Fruit fly (Drosophila melanogaster) whole organism, adult: ENCODE results near the gene CG10214.

Experiments used
- CG11617 ChIP-seq: fragments of 200-800 bp; sonication (Bioruptor generic); optimal IDR thresholded peaks from 2 replicates; lab custom pipeline; 2017; ENCODE audit warnings: mild to moderate bottlenecking, missing biosample characterization, missing genetic modification reagents, missing genetic modification characterization
- CG12768 ChIP-seq: fragments of 200-800 bp; sonication (Bioruptor generic); optimal IDR thresholded peaks from 2 replicates; lab custom pipeline; 2017; ENCODE audit warnings: missing biosample characterization, missing genetic modification characterization, mild to moderate bottlenecking, moderate library complexity, missing genetic modification reagents
- CG14711 ChIP-seq: fragments of 200-800 bp; sonication (Bioruptor generic); optimal IDR thresholded peaks from 2 replicates; lab custom pipeline; 2018; ENCODE audit warnings: missing biosample characterization, mild to moderate bottlenecking, missing genetic modification characterization, moderate library complexity
- CG1620 ChIP-seq: fragments of 200-800 bp; sonication (Bioruptor generic); optimal IDR thresholded peaks from 2 replicates; lab custom pipeline; 2016; ENCODE audit warnings: missing biosample characterization, missing genetic modification characterization
- CG33017 ChIP-seq: fragments of 200-800 bp; sonication (Bioruptor generic); optimal IDR thresholded peaks from 2 replicates; lab custom pipeline; 2018; ENCODE audit warnings: missing biosample characterization, mild to moderate bottlenecking, missing genetic modification characterization, moderate library complexity
- CG5204 ChIP-seq: fragments of 200-800 bp; sonication (Bioruptor generic); optimal IDR thresholded peaks from 2 replicates; lab custom pipeline; 2016; ENCODE audit warnings: missing biosample characterization, missing genetic modification characterization
- CG7045 ChIP-seq: fragments of 200-800 bp; sonication (Bioruptor generic); optimal IDR thresholded peaks from 2 replicates; lab custom pipeline; 2017; ENCODE audit warnings: missing biosample characterization, mild to moderate bottlenecking, missing genetic modification characterization
- CG7101 ChIP-seq: fragments of 200-800 bp; sonication (Bioruptor generic); optimal IDR thresholded peaks from 2 replicates; lab custom pipeline; 2018; ENCODE audit warnings: missing biosample characterization, mild to moderate bottlenecking, missing genetic modification characterization, moderate library complexity
- Clk ChIP-seq: fragments of 200-800 bp; sonication (Bioruptor generic); optimal IDR thresholded peaks from 2 replicates; lab custom pipeline; 2017; ENCODE audit warnings: missing biosample characterization, missing genetic modification characterization
- Crg-1 ChIP-seq: fragments of 200-800 bp; sonication (Bioruptor generic); optimal IDR thresholded peaks from 2 replicates; lab custom pipeline; 2016; ENCODE audit warnings: missing biosample characterization, missing genetic modification characterization
- Hr96 ChIP-seq: fragments of 200-800 bp; sonication (Bioruptor generic); optimal IDR thresholded peaks from 2 replicates; lab custom pipeline; 2016; ENCODE audit warnings: missing biosample characterization, missing genetic modification characterization
- Mnt ChIP-seq: fragments of 200-800 bp; sonication (Bioruptor generic); optimal IDR thresholded peaks from 2 replicates; lab custom pipeline; 2016; ENCODE audit warnings: missing biosample characterization, mild to moderate bottlenecking, missing genetic modification characterization
- bab1 ChIP-seq: fragments of 200-800 bp; sonication (Bioruptor generic); optimal IDR thresholded peaks from 3 replicates; lab custom pipeline; 2019; ENCODE audit warnings: missing biosample characterization, mild to moderate bottlenecking, missing genetic modification characterization, moderate library complexity
- cic ChIP-seq: fragments of 200-800 bp; sonication (Bioruptor generic); optimal IDR thresholded peaks from 2 replicates; lab custom pipeline; 2017; ENCODE audit warnings: missing biosample characterization, mild to moderate bottlenecking, missing genetic modification characterization, moderate library complexity
- cnc ChIP-seq, 2 experiments: fragments of >200 bp; optimal IDR thresholded peaks; 2 replicates each; lab custom pipeline; 2017
- kay ChIP-seq: fragments of 200-800 bp; sonication (Bioruptor generic); peaks from one replicate; lab custom pipeline; 2016; ENCODE audit warnings: missing biosample characterization, missing genetic modification characterization, borderline replicate concordance
- ovo ChIP-seq: fragments of 200-800 bp; sonication (Bioruptor generic); optimal IDR thresholded peaks from 2 replicates; lab custom pipeline; 2016; ENCODE audit warnings: missing biosample characterization, missing genetic modification characterization
- pad ChIP-seq: fragments of 200-800 bp; sonication (Bioruptor generic); optimal IDR thresholded peaks from 3 replicates; lab custom pipeline; 2017; ENCODE audit warnings: missing biosample characterization, missing genetic modification characterization, mild to moderate bottlenecking, moderate library complexity, missing genetic modification reagents
- tj ChIP-seq: fragments of 200-800 bp; sonication (Bioruptor generic); optimal IDR thresholded peaks from 3 replicates; lab custom pipeline; 2017; ENCODE audit warnings: missing biosample characterization, mild to moderate bottlenecking, missing genetic modification characterization, moderate library complexity
- toe ChIP-seq: fragments of 200-800 bp; sonication (Bioruptor generic); optimal IDR thresholded peaks from 2 replicates; lab custom pipeline; 2016; ENCODE audit warnings: missing biosample characterization, missing genetic modification characterization

CG10214 gene

DNA sequence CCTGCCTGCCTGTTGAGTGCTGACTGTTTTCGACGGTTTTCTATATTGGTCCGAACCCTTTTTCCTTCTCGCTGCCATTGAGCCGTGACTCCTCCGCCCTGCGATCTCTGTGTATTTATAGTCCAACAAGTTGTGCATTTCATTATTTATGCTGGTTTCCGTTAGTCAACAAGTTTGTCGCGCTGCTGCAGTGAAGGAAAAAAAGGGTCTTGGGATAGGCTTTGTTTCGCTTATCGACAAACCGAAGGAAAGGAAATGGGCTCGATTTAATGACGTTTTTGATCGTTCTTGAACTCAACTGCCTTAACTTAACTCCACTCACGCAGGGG is 20.3 kb upstream of the CG10214 start:
- TF ChIP-seq CG33017 (tag; lab: Kevin White, UChicago): no peak
- TF ChIP-seq tj (GFP tag; lab: Kevin White, UChicago): no peak
- peak; percentile 20 for TF ChIP-seq kay (GFP tag; lab: Kevin White, UChicago)

dm6 chr3R:23786768-23787631 is 19.7 kb upstream of the CG10214 start:
- TF ChIP-seq Crg-1 (GFP tag; lab: Kevin White, UChicago) (no peak), ovo (no peak), CG14711 (tag; lab: Kevin White, UChicago) (no peak), Mnt (GFP tag; lab: Kevin White, UChicago) (no peak), kay (GFP tag; lab: Kevin White, UChicago) (peak; percentile 22), cnc (optimal IDR thresholded peaks at IDR 0.05; lab: Kevin White, UChicago) (no peak), CG33017 (tag; lab: Kevin White, UChicago) (no peak), toe (GFP tag; lab: Kevin White, UChicago) (no peak), cic (GFP tag; lab: Kevin White, UChicago) (no peak), Hr96 (GFP tag; lab: Kevin White, UChicago) (no peak), CG5204 (no peak), pad (GFP tag; lab: Kevin White, UChicago) (peak; percentile 46), CG11617 (GFP tag; lab: Kevin White, UChicago) (no peak), tj (GFP tag; lab: Kevin White, UChicago) (peak; percentile 77)

DNA sequence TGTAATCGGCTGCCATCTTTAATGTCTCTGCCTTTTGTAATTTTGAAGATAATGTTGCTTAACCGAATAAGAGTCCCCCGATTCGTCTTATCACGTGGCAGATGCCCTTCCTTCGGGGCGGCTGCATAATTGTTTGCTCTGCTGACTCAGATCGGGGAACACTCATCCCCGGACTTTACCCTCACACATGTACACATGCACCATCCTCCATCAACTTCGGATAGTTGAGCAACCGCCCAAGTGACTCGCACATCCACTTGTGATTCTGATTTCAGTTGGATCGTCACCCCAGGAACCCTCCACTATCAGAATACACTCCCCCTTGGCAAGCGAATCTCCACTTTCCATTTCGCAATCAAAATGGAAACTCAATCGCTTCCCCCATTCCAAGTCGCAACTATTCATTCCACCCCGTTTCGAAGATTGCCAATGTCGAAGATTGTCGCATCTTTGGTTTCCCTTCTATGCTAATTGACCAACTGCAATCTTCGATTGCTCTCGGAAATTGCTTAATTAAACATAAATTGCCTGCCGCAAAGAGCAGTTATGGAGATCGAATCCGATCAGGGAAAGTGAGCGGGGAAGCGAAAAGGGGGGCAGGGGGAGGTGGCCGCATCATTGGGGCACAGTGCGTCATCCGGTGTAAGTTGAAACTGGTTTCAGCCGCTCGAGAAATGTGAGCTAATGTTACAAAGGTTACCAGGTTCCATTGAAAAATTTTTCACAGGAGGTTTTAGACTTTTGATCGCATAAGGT is 17.8 kb upstream of the CG10214 start:
- TF ChIP-seq Clk (GFP tag; lab: Kevin White, UChicago): no peak

- TF ChIP-seq toe (GFP tag; lab: Kevin White, UChicago): no peak
- peak; percentile 6 for TF ChIP-seq CG7101 (tag; lab: Kevin White, UChicago)
These were observed 16.7 kb upstream of the CG10214 start for dm6 chr3R:23783961-23784360.

- TF ChIP-seq cnc (optimal IDR thresholded peaks at IDR 0.05; lab: Kevin White, UChicago): no peak
- no peak for TF ChIP-seq Mnt (GFP tag; lab: Kevin White, UChicago)
- TF ChIP-seq Crg-1 (GFP tag; lab: Kevin White, UChicago): no peak
- TF ChIP-seq cic (GFP tag; lab: Kevin White, UChicago): peak; percentile 47
- no peak for TF ChIP-seq CG12768
These were observed 16.1 kb upstream of the CG10214 start for dm6 chr3R:23783403-23783757.

dm6 chr3R:23782456-23783402 is 15.4 kb upstream of the CG10214 start:
- TF ChIP-seq cic (GFP tag; lab: Kevin White, UChicago) (peak; percentile 94), CG33017 (tag; lab: Kevin White, UChicago) (peak; percentile 38), Clk (GFP tag; lab: Kevin White, UChicago) (peak; percentile 42), CG7101 (tag; lab: Kevin White, UChicago) (peak; percentile 33), Mnt (GFP tag; lab: Kevin White, UChicago) (peak; percentile 44), CG5204 (peak; percentile 26), pad (GFP tag; lab: Kevin White, UChicago) (peak; percentile 68), ovo (peak; percentile 17), CG1620 (GFP tag; lab: Kevin White, UChicago) (peak; percentile 45), toe (GFP tag; lab: Kevin White, UChicago) (peak; percentile 15), CG12768 (peak; percentile 79), kay (GFP tag; lab: Kevin White, UChicago) (no peak), cnc (optimal IDR thresholded peaks at IDR 0.05; lab: Kevin White, UChicago) (no peak), tj (GFP tag; lab: Kevin White, UChicago) (no peak), CG7045 (peak; percentile 33), Crg-1 (GFP tag; lab: Kevin White, UChicago) (peak; percentile 62), CG14711 (tag; lab: Kevin White, UChicago) (no peak), Hr96 (GFP tag; lab: Kevin White, UChicago) (peak; percentile 27), CG11617 (GFP tag; lab: Kevin White, UChicago) (peak; percentile 42), bab1 (GFP tag; lab: Kevin White, UChicago) (no peak)
